Worm (Caenorhabditis elegans) whole organism, late embryonic: ENCODE results near the gene W04G3.11.

Experiments
- ama-1 ChIP-seq: fragments of 150-350 bp; optimal IDR thresholded peaks from 2 replicates; lab custom pipeline; 2014
- fax-1 ChIP-seq: sonication (generic microtip); optimal IDR thresholded peaks from 2 replicates; lab custom pipeline; 2016; ENCODE audit warnings: missing genotype, missing genetic modification characterization, missing compliant biosample characterization
- nfya-1 ChIP-seq: sonication (generic microtip); optimal IDR thresholded peaks from 2 replicates; lab custom pipeline; 2017; ENCODE audit warnings: missing genetic modification characterization, mild to moderate bottlenecking, missing compliant biosample characterization, antibody characterized with exemption, moderate library complexity
- nhr-11 ChIP-seq: fragments of 150-350 bp; optimal IDR thresholded peaks from 2 replicates; lab custom pipeline; 2014; ENCODE audit warnings: missing biosample characterization, missing genetic modification characterization
- pha-4 ChIP-seq: fragments of 150-350 bp; optimal IDR thresholded peaks from 2 replicates; lab custom pipeline; 2018; ENCODE audit warnings: missing biosample characterization, missing genetic modification reagents, missing genetic modification characterization
- pqm-1 ChIP-seq: sonication (generic microtip); optimal IDR thresholded peaks from 2 replicates; lab custom pipeline; 2016; ENCODE audit warnings: missing genetic modification characterization, missing compliant biosample characterization
- sdc-2 ChIP-seq: sonication (generic microtip); optimal IDR thresholded peaks from 2 replicates; lab custom pipeline; 2016; ENCODE audit warnings: missing genotype, missing genetic modification characterization, missing compliant biosample characterization
- tbx-2 ChIP-seq: sonication (generic microtip); optimal IDR thresholded peaks from 2 replicates; lab custom pipeline; 2016; ENCODE audit warnings: missing genetic modification characterization, missing compliant biosample characterization

ce11 chrX:11120808-11121207, 31.8 kb downstream of the W04G3.11 start, which contains the start of gene R08B4.3:
- TF ChIP-seq pqm-1 = no peak
- TF ChIP-seq ama-1 (lab: Kevin White, UChicago) = no peak
- TF ChIP-seq pha-4 (tag; lab: Kevin White, UChicago) = no peak
- no peak for TF ChIP-seq sdc-2 (tag; lab: Kevin White, UChicago)
- TF ChIP-seq nfya-1 = no peak
- no peak for TF ChIP-seq nhr-11
- no peak for TF ChIP-seq tbx-2
- no peak for TF ChIP-seq fax-1 (tag; lab: Kevin White, UChicago)
